Fruit fly (Drosophila melanogaster): ENCODE results near the gene CG14717.

The CG14717 gene

DNA sequence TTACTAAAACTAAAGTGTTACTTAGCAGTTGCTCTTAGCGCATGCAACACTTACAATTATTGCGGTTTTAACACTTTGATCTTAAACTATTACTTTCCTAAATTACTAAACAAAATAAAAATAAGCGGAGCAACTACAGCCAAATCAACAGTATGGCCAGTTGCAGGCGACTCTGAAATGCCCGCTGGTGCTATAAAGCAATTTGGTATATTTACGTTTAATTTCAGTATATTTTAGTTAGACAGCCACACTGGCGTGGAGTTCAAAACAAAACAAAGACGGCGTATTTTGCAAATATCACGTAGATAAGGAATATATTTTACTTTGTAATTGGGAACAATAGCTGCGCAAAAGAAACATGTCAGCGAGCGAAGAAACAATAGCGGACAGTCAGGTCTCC is 16.8 kb upstream of the CG14717 start, which contains the start of the genes Taf12 and Ho (continued):
- TF ChIP-seq Ptx1 (GFP tag; IDR thresholded peaks at IDR 0.05), result no peak
- TF ChIP-seq bcd (GFP tag; optimal IDR thresholded peaks at IDR 0.05), result no peak
- no peak for TF ChIP-seq CG11093 (GFP tag; IDR thresholded peaks at IDR 0.05)
- no peak for TF ChIP-seq usp (GFP tag; optimal IDR thresholded peaks at IDR 0.05)
- peak; percentile 93 for TF ChIP-seq CG9797 (GFP tag; optimal IDR thresholded peaks at IDR 0.05)
- no peak for TF ChIP-seq Dek (tag; optimal IDR thresholded peaks at IDR 0.05)
- TF ChIP-seq Stat92E (GFP tag; optimal IDR thresholded peaks at IDR 0.05), result no peak
- TF ChIP-seq CG3995 (GFP tag; optimal IDR thresholded peaks at IDR 0.05), result peak; percentile 89
- no peak for TF ChIP-seq CG2678 (tag; optimal IDR thresholded peaks at IDR 0.05)
- TF ChIP-seq CG11504 (tag; optimal IDR thresholded peaks at IDR 0.05), result peak; percentile 31
- no peak for TF ChIP-seq repo (GFP tag; optimal IDR thresholded peaks at IDR 0.05)
- TF ChIP-seq CG4617 (GFP tag; optimal IDR thresholded peaks at IDR 0.05; ENCODE audit: borderline replicate concordance), result peak; percentile 93
- TF ChIP-seq CG5245 (GFP tag; optimal IDR thresholded peaks at IDR 0.05), result no peak
- TF ChIP-seq CG3407 (GFP tag; optimal IDR thresholded peaks at IDR 0.05), result no peak
- no peak for TF ChIP-seq CG10543 (GFP tag; optimal IDR thresholded peaks at IDR 0.05)
- peak; percentile 55 for TF ChIP-seq CG15514 (GFP tag; optimal IDR thresholded peaks at IDR 0.05)
- TF ChIP-seq schlank (tag; optimal IDR thresholded peaks at IDR 0.05), result no peak
- peak; percentile 93 for TF ChIP-seq gfzf (GFP tag; optimal IDR thresholded peaks at IDR 0.05)
- TF ChIP-seq MBD-R2 (GFP tag; IDR thresholded peaks at IDR 0.05), result peak; percentile 91
- peak; percentile 36 for TF ChIP-seq CHES-1-like (GFP tag; optimal IDR thresholded peaks at IDR 0.05)
- 0 out of 2 replicates have a peak, but pooled peaks have one; percentile 40 for TF ChIP-seq bbx (GFP tag; IDR thresholded peaks at IDR 0.05; ENCODE audit: partially characterized antibody)
- TF ChIP-seq CG11695 (GFP tag; IDR thresholded peaks at IDR 0.05), result no peak
- TF ChIP-seq CG31441 (GFP tag; IDR thresholded peaks at IDR 0.05), result peak; percentile 92
- TF ChIP-seq otp (GFP tag; IDR thresholded peaks at IDR 0.05), result no peak
- TF ChIP-seq CG6854 (GFP tag; optimal IDR thresholded peaks at IDR 0.05), result no peak
- TF ChIP-seq CG17568 (GFP tag; optimal IDR thresholded peaks at IDR 0.05), result peak; percentile 6
- TF ChIP-seq sd (tag; optimal IDR thresholded peaks at IDR 0.05), result no peak
- TF ChIP-seq CG4730 (GFP tag; IDR thresholded peaks at IDR 0.05), result no peak
- TF ChIP-seq en (GFP tag; optimal IDR thresholded peaks at IDR 0.05), result no peak
- no peak for TF ChIP-seq CG17385 (GFP tag; optimal IDR thresholded peaks at IDR 0.05)
- no peak for TF ChIP-seq crol (GFP tag; IDR thresholded peaks at IDR 0.05)
- no peak for TF ChIP-seq CG18262 (tag; optimal IDR thresholded peaks at IDR 0.05)
- TF ChIP-seq CG1529 (GFP tag; optimal IDR thresholded peaks at IDR 0.05), result no peak
- TF ChIP-seq disco-r (GFP tag; optimal IDR thresholded peaks at IDR 0.05), result no peak
- no peak for TF ChIP-seq CG10462 (GFP tag; optimal IDR thresholded peaks at IDR 0.05)
- TF ChIP-seq CG3281 (GFP tag; optimal IDR thresholded peaks at IDR 0.05), result no peak
- TF ChIP-seq Sox102F (GFP tag; optimal IDR thresholded peaks at IDR 0.05), result no peak
- no peak for TF ChIP-seq lilli (GFP tag; optimal IDR thresholded peaks at IDR 0.05)
- no peak for TF ChIP-seq twi (tag; optimal IDR thresholded peaks at IDR 0.05)
- TF ChIP-seq CG12104 (GFP tag; optimal IDR thresholded peaks at IDR 0.05), result no peak
- TF ChIP-seq CG11398 (GFP tag; optimal IDR thresholded peaks at IDR 0.05), result no peak
- no peak for TF ChIP-seq CG34376 (GFP tag; optimal IDR thresholded peaks at IDR 0.05)
- no peak for TF ChIP-seq Six4 (GFP tag; optimal IDR thresholded peaks at IDR 0.05)
- no peak for TF ChIP-seq Drgx (GFP tag; IDR thresholded peaks at IDR 0.05)
- TF ChIP-seq ttk (GFP tag; IDR thresholded peaks at IDR 0.05), result no peak
- TF ChIP-seq so (GFP tag; IDR thresholded peaks at IDR 0.05), result no peak
- no peak for TF ChIP-seq wdn (GFP tag; IDR thresholded peaks at IDR 0.05)
- no peak for TF ChIP-seq CG14050 (GFP tag; IDR thresholded peaks at IDR 0.05)
- no peak for TF ChIP-seq onecut (GFP tag; IDR thresholded peaks at IDR 0.05)
- no peak for TF ChIP-seq Nf-YB (GFP tag; optimal IDR thresholded peaks at IDR 0.05)
- TF ChIP-seq H2.0 (GFP tag; IDR thresholded peaks at IDR 0.05), result no peak
- TF ChIP-seq chm (GFP tag; IDR thresholded peaks at IDR 0.05), result no peak
